Worm (Caenorhabditis elegans): ENCODE measurements around the gene tag-115.

tag-115 gene

ce11 chrIV:13197282-13197681, 41.9 kb downstream of the tag-115 start, which contains the start of gene C48D1.1:
Gene C48D1.1, minus strand, starts transcription at chrIV:13197382.
- TF ChIP-seq unc-39 (tag; optimal IDR thresholded peaks at IDR 0.05) (no peak), elt-1 (tag; optimal IDR thresholded peaks at IDR 0.05) (no peak), sea-2 (GFP tag; optimal IDR thresholded peaks at IDR 0.05) (no peak), skn-1 (tag; optimal IDR thresholded peaks at IDR 0.05) (no peak), nhr-76 (tag; optimal IDR thresholded peaks at IDR 0.05) (no peak), hmg-11 (tag; optimal IDR thresholded peaks at IDR 0.05) (no peak), egl-27 (tag; optimal IDR thresholded peaks at IDR 0.05) (no peak), nhr-43 (tag; optimal IDR thresholded peaks at IDR 0.05; ENCODE audit: poor library complexity, severe bottlenecking) (no peak), mdl-1 (tag; optimal IDR thresholded peaks at IDR 0.05) (no peak), egl-5 (tag; optimal IDR thresholded peaks at IDR 0.05) (no peak), nhr-67 (tag; optimal IDR thresholded peaks at IDR 0.05) (no peak), nhr-23 (tag; optimal IDR thresholded peaks at IDR 0.05) (no peak), nhr-12 (tag; optimal IDR thresholded peaks at IDR 0.05) (no peak), fos-1 (tag; optimal IDR thresholded peaks at IDR 0.05) (no peak), nhr-237 (tag; optimal IDR thresholded peaks at IDR 0.05) (no peak)

ce11 chrIV:13193239-13193638, 46.0 kb downstream of the tag-115 start, which contains the start of gene F58D2.5:
Gene F58D2.5, minus strand, starts transcription at chrIV:13193339.
- TF ChIP-seq unc-39 (tag; optimal IDR thresholded peaks at IDR 0.05) (no peak), nhr-11 (tag; optimal IDR thresholded peaks at IDR 0.05) (no peak), pha-4 (tag; optimal IDR thresholded peaks at IDR 0.05) (no peak), nhr-76 (tag; optimal IDR thresholded peaks at IDR 0.05) (no peak), nhr-43 (tag; optimal IDR thresholded peaks at IDR 0.05; ENCODE audit: poor library complexity, severe bottlenecking) (no peak), jun-1 (tag; optimal IDR thresholded peaks at IDR 0.05) (no peak), fkh-2 (tag; optimal IDR thresholded peaks at IDR 0.05) (no peak), zag-1 (tag; optimal IDR thresholded peaks at IDR 0.05) (no peak), skn-1 (tag; optimal IDR thresholded peaks at IDR 0.05) (no peak), lin-15B (tag; optimal IDR thresholded peaks at IDR 0.05) (no peak), nhr-28 (tag; optimal IDR thresholded peaks at IDR 0.05) (no peak), nhr-237 (tag; optimal IDR thresholded peaks at IDR 0.05) (no peak), hmg-11 (tag; optimal IDR thresholded peaks at IDR 0.05) (no peak)

ce11 chrIV:13190075-13190474, 49.1 kb downstream of the tag-115 start:
- TF ChIP-seq nhr-23 (tag; optimal IDR thresholded peaks at IDR 0.05) (no peak), snpc-4 (tag; optimal IDR thresholded peaks at IDR 0.05) (no peak), ceh-16 (tag; optimal IDR thresholded peaks at IDR 0.05) (no peak), skn-1 (tag; optimal IDR thresholded peaks at IDR 0.05) (no peak), lin-15B (tag; optimal IDR thresholded peaks at IDR 0.05) (no peak), fos-1 (tag; optimal IDR thresholded peaks at IDR 0.05) (no peak), nhr-43 (tag; optimal IDR thresholded peaks at IDR 0.05; ENCODE audit: poor library complexity, severe bottlenecking) (no peak), nhr-11 (tag; optimal IDR thresholded peaks at IDR 0.05) (no peak), unc-39 (tag; optimal IDR thresholded peaks at IDR 0.05) (no peak), elt-3 (tag; optimal IDR thresholded peaks at IDR 0.05) (no peak)

- TF ChIP-seq nhr-25 (tag; optimal IDR thresholded peaks at IDR 0.05) (no peak), nhr-23 (tag; optimal IDR thresholded peaks at IDR 0.05) (no peak), daf-12 (tag; optimal IDR thresholded peaks at IDR 0.05) (no peak), ama-1 (optimal IDR thresholded peaks at IDR 0.05) (no peak), hmg-11 (tag; optimal IDR thresholded peaks at IDR 0.05) (no peak), R02D3.7 (tag; optimal IDR thresholded peaks at IDR 0.05) (no peak)
These were observed 49.7 kb downstream of the tag-115 start, which contains the start of gene F58D2.2 for ce11 chrIV:13189467-13189866. Gene F58D2.2, plus strand, starts transcription at chrIV:13189767.

ce11 chrIV:13188959-13189358, 50.3 kb downstream of the tag-115 start, which contains the start of gene F58D2.4:
Gene F58D2.4, minus strand, starts transcription at chrIV:13189059.
- TF ChIP-seq nhr-23 (tag; optimal IDR thresholded peaks at IDR 0.05): no peak
- TF ChIP-seq nhr-11 (tag; optimal IDR thresholded peaks at IDR 0.05): no peak
- no peak for TF ChIP-seq ZK546.5 (tag; optimal IDR thresholded peaks at IDR 0.05)
- TF ChIP-seq nfya-1 (tag; optimal IDR thresholded peaks at IDR 0.05; ENCODE audit: insufficient read depth): no peak
- no peak for TF ChIP-seq fkh-2 (tag; optimal IDR thresholded peaks at IDR 0.05)
- TF ChIP-seq R02D3.7 (tag; optimal IDR thresholded peaks at IDR 0.05): no peak
- TF ChIP-seq snpc-4 (tag; optimal IDR thresholded peaks at IDR 0.05): no peak
- TF ChIP-seq hmg-11 (tag; optimal IDR thresholded peaks at IDR 0.05): no peak
- no peak for TF ChIP-seq unc-62 (GFP tag; optimal IDR thresholded peaks at IDR 0.05)
